Worm (Caenorhabditis elegans): ENCODE measurements around the gene T21H3.5.

Gene T21H3.5

DNA sequence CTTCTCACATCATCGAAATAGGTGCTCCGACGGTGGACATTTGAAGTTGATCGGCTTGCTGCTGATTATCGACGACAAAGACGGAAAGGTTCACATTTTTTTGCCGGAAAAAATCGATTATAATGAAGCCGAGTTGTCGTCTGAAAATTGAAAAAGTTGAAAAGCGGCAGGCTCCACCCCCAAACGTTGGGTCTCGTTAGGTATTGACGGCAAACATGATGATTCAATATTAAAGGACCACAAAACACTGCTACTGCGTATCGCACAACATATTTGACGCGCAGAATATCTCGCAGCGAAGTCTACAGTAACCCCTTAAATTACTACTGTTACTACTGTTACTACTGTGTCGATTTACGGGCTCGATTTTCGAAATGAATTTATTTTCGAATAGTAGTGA is 5.8 kb downstream of the T21H3.5 start (continued):
- TF ChIP-seq lin-38 (GFP tag; IDR thresholded peaks at IDR 0.05) (peak; percentile 30; the same call in 1 of the 2 replicates), lin-29 (GFP tag; IDR thresholded peaks at IDR 0.05) (0 out of 2 replicates have a peak, but pooled peaks have one; percentile 34), nhr-6 (tag; optimal IDR thresholded peaks at IDR 0.05) (no peak), pha-4 (GFP tag; IDR thresholded peaks at IDR 0.05) (0 out of 2 replicates have a peak, but pooled peaks have one; percentile 33), pha-4 (tag; optimal IDR thresholded peaks at IDR 0.05) (no peak), Y105C5A.15 (GFP tag; IDR thresholded peaks at IDR 0.05) (0 out of 2 replicates have a peak, but pooled peaks have one; percentile 65), sdz-12 (GFP tag; optimal IDR thresholded peaks at IDR 0.05) (no peak), Y5F2A.4 (GFP tag; optimal IDR thresholded peaks at IDR 0.05) (peak; percentile 19), attf-4 (tag; optimal IDR thresholded peaks at IDR 0.05) (no peak), lsy-2 (tag; optimal IDR thresholded peaks at IDR 0.05) (peak in 1 of 2 experiments; percentile 47), zfp-3 (GFP tag; conservative IDR thresholded peaks at IDR 0.05) (no peak)

ce11 chrV:1157443-1157842 is 6.7 kb downstream of the T21H3.5 start:
- TF ChIP-seq ama-1 (optimal IDR thresholded peaks at IDR 0.05): peak; percentile 87
- TF ChIP-seq tra-1 (GFP tag; IDR thresholded peaks at IDR 0.05): 0 out of 2 replicates have a peak, but pooled peaks have one; percentile 10
- TF ChIP-seq aha-1 (tag): peak; percentile 85
- peak; percentile 2 for TF ChIP-seq nhr-77 (tag; optimal IDR thresholded peaks at IDR 0.05)
- TF ChIP-seq php-3 (GFP tag; IDR thresholded peaks at IDR 0.05): no peak
- no peak for TF ChIP-seq vab-7 (GFP tag; IDR thresholded peaks at IDR 0.05)
- TF ChIP-seq ctbp-1 (GFP tag; IDR thresholded peaks at IDR 0.05): 0 out of 2 replicates have a peak, but pooled peaks have one; percentile 7
- TF ChIP-seq pha-4 (GFP tag; IDR thresholded peaks at IDR 0.05): 0 out of 2 replicates have a peak, but pooled peaks have one; percentile 11
- no peak for TF ChIP-seq pha-4 (tag; optimal IDR thresholded peaks at IDR 0.05)

DNA sequence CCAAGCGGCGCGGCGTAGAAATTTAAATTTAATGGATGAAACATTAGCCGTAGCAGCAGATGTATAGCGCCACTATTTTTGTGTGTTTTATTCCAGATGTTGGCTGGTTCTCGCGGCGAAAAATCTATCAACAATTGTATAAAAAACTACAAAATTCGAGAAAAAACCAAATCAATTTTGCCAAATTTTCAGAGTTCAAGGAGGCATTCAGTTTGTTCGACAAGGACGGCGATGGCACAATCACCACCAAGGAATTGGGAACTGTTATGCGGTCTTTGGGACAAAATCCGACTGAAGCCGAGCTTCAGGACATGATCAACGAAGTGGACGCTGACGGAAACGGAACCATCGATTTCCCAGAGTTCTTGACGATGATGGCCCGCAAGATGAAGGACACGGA is 7.7 kb downstream of the T21H3.5 start:
- peak; percentile 55 for TF ChIP-seq ama-1 (optimal IDR thresholded peaks at IDR 0.05)
- peak; percentile 94 for TF ChIP-seq aha-1 (tag)
- TF ChIP-seq tag-97 (GFP tag; IDR thresholded peaks at IDR 0.05): no peak

- TF ChIP-seq lsy-2 (tag; optimal IDR thresholded peaks at IDR 0.05): peak in 1 of 2 experiments; percentile 31
- TF ChIP-seq dve-1 (tag; optimal IDR thresholded peaks at IDR 0.05; ENCODE audit: insufficient read depth): peak; percentile 22
- 0 out of 2 replicates have a peak, but pooled peaks have one; percentile 23 for TF ChIP-seq arid-1 (GFP tag; conservative IDR thresholded peaks at IDR 0.05)
- TF ChIP-seq ZK546.5 (tag; optimal IDR thresholded peaks at IDR 0.05): no peak
- no peak for TF ChIP-seq nhr-6 (tag; optimal IDR thresholded peaks at IDR 0.05)
- peak; percentile 28 for TF ChIP-seq hlh-11 (tag; optimal IDR thresholded peaks at IDR 0.05)
- no peak for TF ChIP-seq Y105C5A.15 (GFP tag; IDR thresholded peaks at IDR 0.05)
- TF ChIP-seq Y75B8A.6 (GFP tag; IDR thresholded peaks at IDR 0.05): no peak
- no peak for TF ChIP-seq gei-8 (GFP tag; optimal IDR thresholded peaks at IDR 0.05)
- no peak for TF ChIP-seq snpc-1.2 (GFP tag; IDR thresholded peaks at IDR 0.05)
- no peak for TF ChIP-seq daf-16 (GFP tag; optimal IDR thresholded peaks at IDR 0.05)
- TF ChIP-seq daf-16 (tag; optimal IDR thresholded peaks at IDR 0.05): peak; percentile 81
- no peak for TF ChIP-seq cey-2 (tag; optimal IDR thresholded peaks at IDR 0.05; ENCODE audit: borderline replicate concordance, insufficient read depth)
- TF ChIP-seq F44E2.7 (GFP tag; IDR thresholded peaks at IDR 0.05): no peak
- no peak for TF ChIP-seq nhr-11 (tag; optimal IDR thresholded peaks at IDR 0.05)
- TF ChIP-seq unc-130 (GFP tag; optimal IDR thresholded peaks at IDR 0.05): no peak
- peak; percentile 30; the same call in 1 of the 2 replicates for TF ChIP-seq lin-38 (GFP tag; IDR thresholded peaks at IDR 0.05)
- TF ChIP-seq saeg-2 (GFP tag; IDR thresholded peaks at IDR 0.05): no peak
- no peak for TF ChIP-seq unc-62 (GFP tag; optimal IDR thresholded peaks at IDR 0.05 in 1 of 2)
- TF ChIP-seq unc-62 (tag; optimal IDR thresholded peaks at IDR 0.05): no peak
- no peak for TF ChIP-seq mxl-3 (GFP tag; optimal IDR thresholded peaks at IDR 0.05)
- peak; percentile 74 for TF ChIP-seq nhr-28 (tag; optimal IDR thresholded peaks at IDR 0.05)
- peak; percentile 36 for TF ChIP-seq pqm-1 (tag; optimal IDR thresholded peaks at IDR 0.05)
- TF ChIP-seq dmd-6 (GFP tag; IDR thresholded peaks at IDR 0.05): peak; percentile 49
These were observed 8.2 kb downstream of the T21H3.5 start, which contains the start of gene cmd-1 for ce11 chrV:1155914-1156313. Gene cmd-1 (plus strand): TSS chrV:1156271.
